Fruit fly (Drosophila melanogaster): ENCODE measurements around the gene CG14965.

CG14965 gene

DNA sequence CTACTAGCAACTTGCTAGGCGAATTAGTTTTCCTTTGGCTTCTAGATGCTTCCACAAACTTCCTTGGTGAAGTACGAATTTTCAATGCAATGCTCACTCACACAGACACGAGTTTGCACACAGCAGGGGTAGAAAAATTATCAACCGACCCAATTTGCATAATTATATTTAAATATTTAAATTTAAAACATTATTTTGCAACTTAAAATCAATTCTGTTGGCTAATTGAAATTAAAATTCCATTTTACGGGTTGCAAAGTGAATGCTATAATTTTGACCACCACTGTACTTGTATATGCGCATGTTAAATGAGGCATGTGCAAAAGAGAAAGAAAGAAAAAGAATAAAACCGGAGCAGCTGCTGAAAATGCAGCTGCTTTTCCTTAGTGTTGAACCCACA is 1.8 kb upstream of the CG14965 start (continued):
- TF ChIP-seq CG16779 (tag; optimal IDR thresholded peaks at IDR 0.05) (peak; percentile 93), CG7368 (GFP tag; optimal IDR thresholded peaks at IDR 0.05) (peak; percentile 97), CG11902 (GFP tag; optimal IDR thresholded peaks at IDR 0.05) (peak; percentile 93), CG11762 (GFP tag; optimal IDR thresholded peaks at IDR 0.05; ENCODE audit: insufficient read depth) (peak; percentile 97), CG31627 (GFP tag; optimal IDR thresholded peaks at IDR 0.05) (peak; percentile 90), Met (GFP tag; optimal IDR thresholded peaks at IDR 0.05) (peak; percentile 97), ss (GFP tag; optimal IDR thresholded peaks at IDR 0.05) (peak; percentile 69 to 83), CG11294 (GFP tag; IDR thresholded peaks at IDR 0.05) (peak; percentile 94), Sox102F (GFP tag; optimal IDR thresholded peaks at IDR 0.05) (peak; percentile 97), salr (GFP tag; optimal IDR thresholded peaks at IDR 0.05) (peak; percentile 89 to 97), dac (GFP tag; optimal IDR thresholded peaks at IDR 0.05) (peak; percentile 95), CG9139 (GFP tag; optimal IDR thresholded peaks at IDR 0.05) (peak; percentile 85), net (GFP tag; optimal IDR thresholded peaks at IDR 0.05) (peak; percentile 98), Eip78C (GFP tag) (peak; percentile 98), lz (GFP tag; optimal IDR thresholded peaks at IDR 0.05) (peak; percentile 92), CG6276 (GFP tag; optimal IDR thresholded peaks at IDR 0.05) (peak; percentile 98), Hr38 (GFP tag; optimal IDR thresholded peaks at IDR 0.05) (no peak), CG6854 (GFP tag; optimal IDR thresholded peaks at IDR 0.05) (peak; percentile 74), Sox15 (GFP tag; optimal IDR thresholded peaks at IDR 0.05) (peak; percentile 88), acj6 (GFP tag; optimal IDR thresholded peaks at IDR 0.05) (peak; percentile 97), CG34406 (GFP tag; optimal IDR thresholded peaks at IDR 0.05) (peak; percentile 98), fd85E (GFP tag; optimal IDR thresholded peaks at IDR 0.05) (peak; percentile 93), Eip93F (GFP tag; optimal IDR thresholded peaks at IDR 0.05) (peak; percentile 93), Ets96B (tag; optimal IDR thresholded peaks at IDR 0.05) (peak; percentile 95), OdsH (GFP tag; optimal IDR thresholded peaks at IDR 0.05) (peak; percentile 98)

DNA sequence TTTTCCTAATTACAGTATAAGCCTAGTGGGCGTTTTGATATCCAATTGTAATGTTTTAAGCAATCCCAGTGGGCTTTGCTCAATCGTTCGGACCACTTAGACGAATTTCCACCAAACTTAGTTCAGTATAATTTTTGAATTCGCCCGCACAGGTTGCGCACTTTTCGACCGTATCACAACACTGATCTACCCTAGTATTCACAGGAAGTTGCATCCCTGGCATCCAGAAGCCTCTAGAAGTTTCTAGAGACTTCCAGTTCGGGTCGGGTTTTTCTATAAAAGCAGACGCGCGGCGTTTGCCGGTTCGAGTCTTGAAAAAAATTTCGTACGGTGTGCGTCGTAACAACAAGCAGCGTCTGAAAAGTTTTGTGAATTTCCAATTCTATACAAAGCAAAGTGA is 621 bp upstream of the CG14965 start, which contains the start of gene Hsp83:
Gene Hsp83 (plus strand): TSS at position 58 of the 400 bp plus-strand sequence.
- TF ChIP-seq CG34406 (GFP tag; optimal IDR thresholded peaks at IDR 0.05) (peak; percentile 93), eg (GFP tag; IDR thresholded peaks at IDR 0.05) (peak; percentile 94), CG1621 (tag; optimal IDR thresholded peaks at IDR 0.05) (peak; percentile 89), Ets21C (GFP tag; optimal IDR thresholded peaks at IDR 0.05) (peak; percentile 76), topi (GFP tag; optimal IDR thresholded peaks at IDR 0.05) (peak; percentile 92), CG8319 (GFP tag; optimal IDR thresholded peaks at IDR 0.05) (peak; percentile 89), Sox14 (GFP tag; optimal IDR thresholded peaks at IDR 0.05) (peak; percentile 84), CG6792 (GFP tag; optimal IDR thresholded peaks at IDR 0.05) (peak; percentile 90), Eip78C (GFP tag) (peak; percentile 99), CG7368 (GFP tag; optimal IDR thresholded peaks at IDR 0.05) (peak; percentile 96), CG6854 (GFP tag; optimal IDR thresholded peaks at IDR 0.05) (peak; percentile 100), fd85E (GFP tag; optimal IDR thresholded peaks at IDR 0.05) (peak; percentile 94), Hr39 (GFP tag; optimal IDR thresholded peaks at IDR 0.05) (peak; percentile 75), Blimp-1 (GFP tag; optimal IDR thresholded peaks at IDR 0.05) (peak; percentile 91), CG10669 (GFP tag; optimal IDR thresholded peaks at IDR 0.05) (peak; percentile 90), svp (GFP tag) (no peak), achi (GFP tag; optimal IDR thresholded peaks at IDR 0.05) (peak; percentile 88), CG4318 (GFP tag; optimal IDR thresholded peaks at IDR 0.05) (peak; percentile 34), CG10631 (GFP tag; optimal IDR thresholded peaks at IDR 0.05) (peak; percentile 77), OdsH (GFP tag; optimal IDR thresholded peaks at IDR 0.05) (peak; percentile 84), CG32006 (GFP tag; optimal IDR thresholded peaks at IDR 0.05) (peak; percentile 69), CG16779 (tag; optimal IDR thresholded peaks at IDR 0.05) (peak; percentile 98), Eip75B (GFP tag; optimal IDR thresholded peaks at IDR 0.05) (peak; percentile 95), CG11902 (GFP tag; optimal IDR thresholded peaks at IDR 0.05) (peak; percentile 34), CG8632 (GFP tag; optimal IDR thresholded peaks at IDR 0.05) (peak; percentile 92), Ets96B (tag; optimal IDR thresholded peaks at IDR 0.05) (peak; percentile 68), CG6163 (GFP tag; IDR thresholded peaks at IDR 0.05) (peak; percentile 97), Lpt (GFP tag; optimal IDR thresholded peaks at IDR 0.05) (peak; percentile 32), CG8119 (GFP tag; IDR thresholded peaks at IDR 0.05) (peak; percentile 82), salr (GFP tag; optimal IDR thresholded peaks at IDR 0.05) (peak; percentile 3 to 90), pdm3 (GFP tag; optimal IDR thresholded peaks at IDR 0.05) (peak; percentile 88), spab (GFP tag; optimal IDR thresholded peaks at IDR 0.05) (peak; percentile 79), Sox15 (GFP tag; optimal IDR thresholded peaks at IDR 0.05) (peak; percentile 18), lz (GFP tag; optimal IDR thresholded peaks at IDR 0.05) (peak; percentile 93), cyc (GFP tag; optimal IDR thresholded peaks at IDR 0.05) (peak; percentile 90), fd59A (GFP tag; optimal IDR thresholded peaks at IDR 0.05) (peak; percentile 85), CG11762 (GFP tag; optimal IDR thresholded peaks at IDR 0.05; ENCODE audit: insufficient read depth) (peak; percentile 82)

Data from whole organism, prepupa.